Worm (Caenorhabditis elegans) whole organism, L2 larva: ENCODE data around the gene nhr-208.

ENCODE experiments used
- aly-2 ChIP-seq: fragments of 150-350 bp; optimal IDR thresholded peaks from 2 replicates; lab custom pipeline; 2014; ENCODE audit warnings: missing biosample characterization, missing genetic modification characterization
- ceh-82 ChIP-seq: fragments of 150-350 bp; optimal IDR thresholded peaks from 2 replicates; lab custom pipeline; 2014; ENCODE audit warnings: missing biosample characterization, missing genetic modification characterization
- dmd-4 ChIP-seq: sonication (generic microtip); optimal IDR thresholded peaks from 2 replicates; lab custom pipeline; 2017; ENCODE audit warnings: missing biosample characterization, missing genetic modification characterization
- egl-27 ChIP-seq: sonication (generic microtip); optimal IDR thresholded peaks from 3 replicates; lab custom pipeline; 2017; ENCODE audit warnings: missing biosample characterization, missing genetic modification reagents, missing genetic modification characterization
- elt-1 ChIP-seq: fragments of 150-350 bp; optimal IDR thresholded peaks from 2 replicates; lab custom pipeline; 2014; ENCODE audit warnings: missing biosample characterization, missing genetic modification characterization
- nhr-12 ChIP-seq: fragments of 150-350 bp; optimal IDR thresholded peaks from 2 replicates; lab custom pipeline; 2014; ENCODE audit warnings: missing biosample characterization, missing genetic modification characterization
- nhr-21 ChIP-seq: fragments of 150-350 bp; optimal IDR thresholded peaks from 2 replicates; lab custom pipeline; 2014; ENCODE audit warnings: missing biosample characterization, missing genetic modification characterization
- nhr-25 ChIP-seq: fragments of 150-350 bp; sonication (generic microtip); optimal IDR thresholded peaks from 3 replicates; lab custom pipeline; 2014; ENCODE audit warnings: missing biosample characterization, missing genetic modification characterization
- nhr-6 ChIP-seq: fragments of 150-350 bp; optimal IDR thresholded peaks from 2 replicates; lab custom pipeline; 2014; ENCODE audit warnings: missing biosample characterization, missing genetic modification characterization
- nhr-77 ChIP-seq: fragments of 150-350 bp; optimal IDR thresholded peaks from 2 replicates; lab custom pipeline; 2014; ENCODE audit warnings: missing biosample characterization, missing genetic modification characterization
- snpc-4 ChIP-seq: fragments of 150-350 bp; optimal IDR thresholded peaks from 2 replicates; lab custom pipeline; 2014; ENCODE audit warnings: missing biosample characterization, missing genetic modification characterization

DNA sequence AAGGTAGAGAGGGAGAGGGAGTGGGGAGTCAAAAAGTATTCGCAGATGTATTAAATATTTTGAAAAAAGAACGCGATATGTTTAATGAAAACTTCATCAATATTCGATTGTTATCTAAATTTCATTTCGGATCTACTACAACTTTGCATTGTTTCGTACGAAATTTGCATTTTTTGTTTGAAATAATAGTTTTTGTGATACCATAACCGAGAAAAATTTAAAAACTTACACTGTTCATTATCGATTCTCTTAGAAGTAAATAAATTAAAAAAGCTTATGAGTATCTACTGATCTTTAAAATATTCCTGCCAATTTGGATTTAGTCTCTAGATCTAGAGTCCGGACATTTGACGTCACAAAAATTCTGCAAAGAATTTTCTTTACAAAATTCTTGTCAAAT, 13.8 kb upstream of the nhr-208 start, which contains the start of gene R07B7.9:
- TF ChIP-seq nhr-12 (tag; lab: Kevin White, UChicago) (no peak), dmd-4 (tag; lab: Kevin White, UChicago) (no peak), egl-27 (tag; lab: Kevin White, UChicago) (no peak), nhr-25 (tag; lab: Kevin White, UChicago) (no peak), ceh-82 (tag; lab: Kevin White, UChicago) (no peak), nhr-77 (tag; lab: Kevin White, UChicago) (no peak), elt-1 (tag; lab: Kevin White, UChicago) (no peak), nhr-21 (tag; lab: Kevin White, UChicago) (no peak), aly-2 (tag; lab: Kevin White, UChicago) (no peak), snpc-4 (tag; lab: Kevin White, UChicago) (no peak), nhr-6 (tag; lab: Kevin White, UChicago) (no peak)
